Worm (Caenorhabditis elegans) whole organism, L1 larva: ENCODE measurements around the gene ZK353.3.
A peak's percentile ranks its signal among the peaks of the same experiment; 100 is the strongest.

Experiments used
- C04F5.9 ChIP-seq: sonication (generic microtip); optimal IDR thresholded peaks from 2 replicates; lab custom pipeline; 2016; ENCODE audit warnings: missing genetic modification characterization, missing compliant biosample characterization
- aha-1 ChIP-seq: fragments of 150-350 bp; optimal IDR thresholded peaks from 2 replicates; lab custom pipeline; 2014; ENCODE audit warnings: missing biosample characterization, missing genetic modification characterization
- alr-1 ChIP-seq: fragments of 200-800 bp; sonication (Bioruptor generic); optimal IDR thresholded peaks from 2 replicates; lab custom pipeline; 2018; ENCODE audit warnings: borderline replicate concordance, mild to moderate bottlenecking, missing genetic modification characterization, missing compliant biosample characterization
- ama-1 ChIP-seq: fragments of 150-350 bp; optimal IDR thresholded peaks from 2 replicates; lab custom pipeline; 2014
- blmp-1 ChIP-seq: fragments of 150-350 bp; optimal IDR thresholded peaks from 2 replicates; lab custom pipeline; 2014; ENCODE audit warnings: missing biosample characterization, missing genetic modification characterization
- ceh-63 ChIP-seq: fragments of 200-800 bp; sonication (Bioruptor generic); optimal IDR thresholded peaks from 2 replicates; lab custom pipeline; 2018; ENCODE audit warnings: mild to moderate bottlenecking, missing genetic modification characterization, missing compliant biosample characterization
- ceh-82 ChIP-seq, 3 experiments: fragments of 150-350 bp in 1 of 3; sonication (generic microtip) in 2 of 3; optimal IDR thresholded peaks; 2 replicates each; lab custom pipeline; 2014 to 2017; ENCODE audit warnings: missing biosample characterization in 3 of 3, missing genetic modification characterization in 3 of 3
- ces-1 ChIP-seq: fragments of 150-350 bp; optimal IDR thresholded peaks from 2 replicates; lab custom pipeline; 2014; ENCODE audit warnings: missing biosample characterization, missing genetic modification reagents, missing genetic modification characterization
- dpl-1 ChIP-seq, 3 experiments: fragments of 150-350 bp in 2 of 3; sonication (generic microtip) in 1 of 3; optimal IDR thresholded peaks; 2 replicates each; lab custom pipeline; 2014 to 2017; ENCODE audit warnings: missing biosample characterization in 3 of 3, missing genetic modification characterization in 3 of 3, missing genetic modification reagents in 3 of 3
- efl-1 ChIP-seq, 4 experiments: fragments of 150-350 bp; optimal IDR thresholded peaks in 3 of 4; peaks in 1 of 4; 1 replicate in 1 of 4; 2 replicates in 3 of 4; lab custom pipeline; 2014; ENCODE audit warnings: missing biosample characterization in 2 of 4, missing genetic modification characterization in 2 of 4, missing genetic modification reagents in 2 of 4
- egl-13 ChIP-seq: sonication (generic microtip); optimal IDR thresholded peaks from 2 replicates; lab custom pipeline; 2016; ENCODE audit warnings: missing genotype, missing genetic modification reagents, missing genetic modification characterization, missing compliant biosample characterization
- elt-2 ChIP-seq: sonication (generic microtip); optimal IDR thresholded peaks from 2 replicates; lab custom pipeline; 2016; ENCODE audit warnings: missing genetic modification characterization, mild to moderate bottlenecking, inconsistent platforms, missing compliant biosample characterization, missing genetic modification reagents
- fkh-4 ChIP-seq: sonication (generic microtip); optimal IDR thresholded peaks from 2 replicates; lab custom pipeline; 2016; ENCODE audit warnings: missing compliant biosample characterization, missing genetic modification characterization, borderline replicate concordance
- fos-1 ChIP-seq: fragments of 150-350 bp; optimal IDR thresholded peaks from 2 replicates; lab custom pipeline; 2014; ENCODE audit warnings: missing biosample characterization, missing genetic modification characterization
- hpl-2 ChIP-seq: fragments of 150-350 bp; optimal IDR thresholded peaks from 2 replicates; lab custom pipeline; 2014; ENCODE audit warnings: missing biosample characterization, missing genetic modification reagents, missing genetic modification characterization
- jun-1 ChIP-seq: fragments of 150-350 bp; optimal IDR thresholded peaks from 2 replicates; lab custom pipeline; 2014; ENCODE audit warnings: missing biosample characterization, missing genetic modification reagents, missing genetic modification characterization
- lin-13 ChIP-seq: fragments of 150-350 bp; optimal IDR thresholded peaks from 2 replicates; lab custom pipeline; 2014; ENCODE audit warnings: missing biosample characterization, missing genetic modification reagents, missing genetic modification characterization
- lin-14 ChIP-seq: fragments of 200-800 bp; sonication (Bioruptor generic); optimal IDR thresholded peaks from 2 replicates; lab custom pipeline; 2018; ENCODE audit warnings: mild to moderate bottlenecking, missing genetic modification characterization, moderate library complexity, missing compliant biosample characterization
- lin-15B ChIP-seq: fragments of 150-350 bp; sonication (generic microtip); optimal IDR thresholded peaks from 3 replicates; lab custom pipeline; 2014; ENCODE audit warnings: missing biosample characterization, missing genetic modification characterization
- lin-35 ChIP-seq, 2 experiments: fragments of 150-350 bp; optimal IDR thresholded peaks; 2 replicates each; lab custom pipeline; 2014; ENCODE audit warnings: missing biosample characterization in 2 of 2, missing genetic modification characterization in 2 of 2, missing genetic modification reagents in 2 of 2
- lir-3 ChIP-seq: sonication (generic microtip); optimal IDR thresholded peaks from 2 replicates; lab custom pipeline; 2016; ENCODE audit warnings: mild to moderate bottlenecking, missing genetic modification characterization, moderate library complexity, missing compliant biosample characterization; ENCODE audit not compliant: poor library complexity
- lsy-2 ChIP-seq, 2 experiments: fragments of 150-350 bp; optimal IDR thresholded peaks; 2 replicates each; lab custom pipeline; 2014; ENCODE audit warnings: missing biosample characterization in 2 of 2, missing genetic modification characterization in 2 of 2
- nhr-19 ChIP-seq: fragments of 200-800 bp; sonication (Bioruptor generic); conservative IDR thresholded peaks from 2 replicates; pipeline ENCODE4 v1.3.6; 2022; ENCODE audit warnings: missing genetic modification characterization, missing compliant biosample characterization
- nhr-20 ChIP-seq: sonication (generic microtip); optimal IDR thresholded peaks from 2 replicates; lab custom pipeline; 2016; ENCODE audit warnings: mild to moderate bottlenecking, missing genetic modification characterization, missing compliant biosample characterization
- nhr-76 ChIP-seq: sonication (generic microtip); optimal IDR thresholded peaks from 2 replicates; lab custom pipeline; 2017; ENCODE audit warnings: missing biosample characterization, missing genetic modification characterization
- pax-3 ChIP-seq: fragments of 200-800 bp; sonication (Bioruptor generic); optimal IDR thresholded peaks from 2 replicates; lab custom pipeline; 2018; ENCODE audit warnings: mild to moderate bottlenecking, missing genetic modification characterization, moderate library complexity, missing compliant biosample characterization
- rnt-1 ChIP-seq: sonication (generic microtip); optimal IDR thresholded peaks from 2 replicates; lab custom pipeline; 2016; ENCODE audit warnings: mild to moderate bottlenecking, missing genetic modification characterization, moderate library complexity, missing compliant biosample characterization
- skn-1 ChIP-seq: fragments of 150-350 bp; optimal IDR thresholded peaks from 2 replicates; lab custom pipeline; 2014; ENCODE audit warnings: missing biosample characterization, missing genetic modification characterization
- sptf-1 ChIP-seq: fragments of 150-350 bp; optimal IDR thresholded peaks from 2 replicates; lab custom pipeline; 2014; ENCODE audit warnings: missing biosample characterization, missing genetic modification characterization
- unc-130 ChIP-seq: fragments of 150-350 bp; optimal IDR thresholded peaks from 2 replicates; lab custom pipeline; 2017; ENCODE audit warnings: missing biosample characterization, missing genetic modification characterization, inconsistent platforms
- xbp-1 ChIP-seq: sonication (generic microtip); optimal IDR thresholded peaks from 2 replicates; lab custom pipeline; 2016; ENCODE audit warnings: missing genetic modification characterization, missing compliant biosample characterization
- zip-4 ChIP-seq: fragments of 200-800 bp; sonication (Bioruptor generic); optimal IDR thresholded peaks from 2 replicates; lab custom pipeline; 2018; ENCODE audit warnings: mild to moderate bottlenecking, missing genetic modification characterization, moderate library complexity, missing compliant biosample characterization
- ztf-11 ChIP-seq, 2 experiments: sonication (generic microtip); optimal IDR thresholded peaks; 2 replicates each; lab custom pipeline; 2016 to 2017; ENCODE audit warnings: missing genetic modification characterization in 2 of 2, missing biosample characterization in 1 of 2, missing compliant biosample characterization in 1 of 2
- ztf-4 ChIP-seq: fragments of 150-350 bp; optimal IDR thresholded peaks from 2 replicates; lab custom pipeline; 2014; ENCODE audit warnings: missing biosample characterization, missing genetic modification characterization

ZK353.3 gene

ce11 chrIII:8401887-8402286 is 6.1 kb downstream of the ZK353.3 start, which contains the start of gene lap-1:
TSS of gene lap-1 (minus strand) at chrIII:8401928.
- no peak for TF ChIP-seq egl-13 (tag; lab: Kevin White, UChicago)
- TF ChIP-seq fkh-4, result no peak
- TF ChIP-seq hpl-2 (GFP tag; lab: Kevin White, UChicago), result no peak
- TF ChIP-seq zip-4, result no peak
- no peak for TF ChIP-seq lin-15B (tag; lab: Kevin White, UChicago)
- TF ChIP-seq ceh-63 (GFP tag; lab: Kevin White, UChicago), result no peak
- no peak for TF ChIP-seq aha-1
- TF ChIP-seq pax-3 (tag; lab: Kevin White, UChicago), result no peak
- no peak for TF ChIP-seq nhr-76 (tag; lab: Kevin White, UChicago)
- TF ChIP-seq nhr-19 (GFP tag; lab: Robert Waterston, UW), result no peak
- TF ChIP-seq elt-2 (tag; lab: Kevin White, UChicago), result no peak
- no peak for TF ChIP-seq blmp-1 (tag; lab: Kevin White, UChicago)
- no peak for TF ChIP-seq skn-1
- no peak for TF ChIP-seq jun-1 (tag; lab: Kevin White, UChicago)
- no peak for TF ChIP-seq ztf-4 (tag; lab: Kevin White, UChicago)
- no peak for TF ChIP-seq ces-1 (GFP tag; lab: Kevin White, UChicago)
- TF ChIP-seq alr-1 (tag; lab: Kevin White, UChicago), result no peak

- TF ChIP-seq ceh-63 (GFP tag; lab: Kevin White, UChicago) (no peak), fos-1 (tag; lab: Kevin White, UChicago) (no peak), nhr-20 (tag; lab: Kevin White, UChicago) (no peak), ceh-82 (tag; optimal IDR thresholded peaks at IDR 0.05; lab: Kevin White, UChicago) (no peak), sptf-1 (tag; lab: Kevin White, UChicago) (no peak), lin-13 (GFP tag; lab: Kevin White, UChicago) (no peak), ztf-4 (tag; lab: Kevin White, UChicago) (no peak)
Measured at ce11 chrIII:8402633-8403032, 6.8 kb downstream of the ZK353.3 start.

ce11 chrIII:8403507-8403906 is 7.7 kb downstream of the ZK353.3 start, which contains the start of gene cutc-1:
TSS of gene cutc-1 (minus strand) at chrIII:8403607.
- no peak for TF ChIP-seq unc-130 (tag; lab: Kevin White, UChicago)
- TF ChIP-seq ceh-63 (GFP tag; lab: Kevin White, UChicago), result no peak
- TF ChIP-seq pax-3 (tag; lab: Kevin White, UChicago), result no peak
- no peak for TF ChIP-seq ceh-82 (tag; optimal IDR thresholded peaks at IDR 0.05; lab: Kevin White, UChicago)
- TF ChIP-seq ama-1 (lab: Kevin White, UChicago), result no peak
- no peak for TF ChIP-seq lin-15B (tag; lab: Kevin White, UChicago)

- no peak for TF ChIP-seq efl-1 (optimal IDR thresholded peaks at IDR 0.05; lab: Kevin White, UChicago)
- peak in 1 of 2 experiments; percentile 92 for TF ChIP-seq efl-1 (GFP tag; optimal IDR thresholded peaks at IDR 0.05 in 1 of 2; lab: Kevin White, UChicago)
- no peak for TF ChIP-seq ceh-82 (tag; optimal IDR thresholded peaks at IDR 0.05; lab: Kevin White, UChicago)
- peak; percentile 7 for TF ChIP-seq lin-14
- peak in 1 of 3 experiments; percentile 27 for TF ChIP-seq dpl-1 (GFP tag; optimal IDR thresholded peaks at IDR 0.05; lab: Kevin White, UChicago)
- TF ChIP-seq nhr-19 (GFP tag; lab: Robert Waterston, UW), result no peak
- peak; percentile 51 for TF ChIP-seq xbp-1 (tag; lab: Kevin White, UChicago)
- TF ChIP-seq rnt-1, result no peak
- TF ChIP-seq lsy-2 (tag; optimal IDR thresholded peaks at IDR 0.05; lab: Kevin White, UChicago), result peak in 1 of 2 experiments; percentile 31
Measured at ce11 chrIII:8405449-8405962, 9.7 kb downstream of the ZK353.3 start, which contains the start of the genes ubxn-4 and cyy-1. TSS of gene ubxn-4 (minus strand) at chrIII:8405562. TSS of gene cyy-1 (plus strand) at chrIII:8405874.

ce11 chrIII:8409166-8409565 is 13.4 kb downstream of the ZK353.3 start, which contains the start of gene ZK353.9:
TSS of gene ZK353.9 (plus strand) at chrIII:8409496.
- TF ChIP-seq C04F5.9 (no peak), lin-35 (GFP tag; optimal IDR thresholded peaks at IDR 0.05; lab: Kevin White, UChicago) (no peak), lir-3 (tag; lab: Kevin White, UChicago) (no peak), lsy-2 (tag; optimal IDR thresholded peaks at IDR 0.05; lab: Kevin White, UChicago) (no peak), dpl-1 (GFP tag; optimal IDR thresholded peaks at IDR 0.05; lab: Kevin White, UChicago) (no peak), ztf-11 (tag; optimal IDR thresholded peaks at IDR 0.05; lab: Kevin White, UChicago) (no peak)
